Fruit fly (Drosophila melanogaster) whole organism, adult: Measurements from ENCODE around the gene defl.

ENCODE experiments used
- CG33017 ChIP-seq: fragments of 200-800 bp; sonication (Bioruptor generic); optimal IDR thresholded peaks from 2 replicates; lab custom pipeline; 2018; ENCODE audit warnings: missing biosample characterization, mild to moderate bottlenecking, missing genetic modification characterization, moderate library complexity
- CG5204 ChIP-seq: fragments of 200-800 bp; sonication (Bioruptor generic); optimal IDR thresholded peaks from 2 replicates; lab custom pipeline; 2016; ENCODE audit warnings: missing biosample characterization, missing genetic modification characterization
- CG7101 ChIP-seq: fragments of 200-800 bp; sonication (Bioruptor generic); optimal IDR thresholded peaks from 2 replicates; lab custom pipeline; 2018; ENCODE audit warnings: missing biosample characterization, mild to moderate bottlenecking, missing genetic modification characterization, moderate library complexity
- bab1 ChIP-seq: fragments of 200-800 bp; sonication (Bioruptor generic); optimal IDR thresholded peaks from 3 replicates; lab custom pipeline; 2019; ENCODE audit warnings: missing biosample characterization, mild to moderate bottlenecking, missing genetic modification characterization, moderate library complexity
- kay ChIP-seq: fragments of 200-800 bp; sonication (Bioruptor generic); peaks from one replicate; lab custom pipeline; 2016; ENCODE audit warnings: missing biosample characterization, missing genetic modification characterization, borderline replicate concordance
- ovo ChIP-seq: fragments of 200-800 bp; sonication (Bioruptor generic); optimal IDR thresholded peaks from 2 replicates; lab custom pipeline; 2016; ENCODE audit warnings: missing biosample characterization, missing genetic modification characterization
- tj ChIP-seq: fragments of 200-800 bp; sonication (Bioruptor generic); optimal IDR thresholded peaks from 3 replicates; lab custom pipeline; 2017; ENCODE audit warnings: missing biosample characterization, mild to moderate bottlenecking, missing genetic modification characterization, moderate library complexity
- toe ChIP-seq: fragments of 200-800 bp; sonication (Bioruptor generic); optimal IDR thresholded peaks from 2 replicates; lab custom pipeline; 2016; ENCODE audit warnings: missing biosample characterization, missing genetic modification characterization

- TF ChIP-seq bab1 (GFP tag; lab: Kevin White, UChicago) (peak; percentile 53), toe (GFP tag; lab: Kevin White, UChicago) (peak; percentile 83), CG33017 (peak; percentile 71), kay (GFP tag; lab: Kevin White, UChicago) (peak; percentile 62), ovo (GFP tag; lab: Kevin White, UChicago) (peak; percentile 77), tj (GFP tag; lab: Kevin White, UChicago) (peak; percentile 94), CG7101 (tag; lab: Kevin White, UChicago) (peak; percentile 81), CG5204 (GFP tag; lab: Kevin White, UChicago) (no peak)
Measured at dm6 chr3L:9713828-9714536, 9.2 kb upstream of the defl start, which contains the start of gene vsg.
